Worm (Caenorhabditis elegans) whole organism, mixed stage, embryonic: ENCODE measurements around the gene K05F1.14.
"Not testable (repeated sequence)": the region's sequence is repeated elsewhere in the genome, so short reads cannot be mapped to it uniquely, and the experiment has no call there.

ENCODE experiments used
- M03D4.4 ChIP-seq: sonication (generic microtip); optimal IDR thresholded peaks from 2 replicates; lab custom pipeline; 2017; ENCODE audit warnings: mild to moderate bottlenecking, missing genetic modification characterization, missing compliant biosample characterization
- bed-3 ChIP-seq: fragments of 200-800 bp; sonication (Bioruptor generic); optimal IDR thresholded peaks from 3 replicates; lab custom pipeline; 2018; ENCODE audit warnings: mild to moderate bottlenecking, missing genetic modification characterization, moderate library complexity, missing compliant biosample characterization
- blmp-1 ChIP-seq: fragments of 150-350 bp; optimal IDR thresholded peaks from 2 replicates; lab custom pipeline; 2014; ENCODE audit warnings: missing biosample characterization, missing genetic modification characterization
- ceh-39 ChIP-seq: fragments of 150-350 bp; optimal IDR thresholded peaks from 2 replicates; lab custom pipeline; 2014; ENCODE audit warnings: missing biosample characterization, missing genetic modification characterization
- ceh-43 ChIP-seq: fragments of 200-800 bp; sonication (Bioruptor generic); optimal IDR thresholded peaks from 2 replicates; lab custom pipeline; 2018; ENCODE audit warnings: mild to moderate bottlenecking, missing genetic modification characterization, moderate library complexity, missing compliant biosample characterization
- ceh-83 ChIP-seq: fragments of 200-800 bp; sonication (Bioruptor generic); optimal IDR thresholded peaks from 2 replicates; lab custom pipeline; 2018; ENCODE audit warnings: mild to moderate bottlenecking, missing genetic modification characterization, missing compliant biosample characterization
- cnd-1 ChIP-seq: fragments of 200-800 bp; sonication (Bioruptor generic); optimal IDR thresholded peaks from 2 replicates; lab custom pipeline; 2018; ENCODE audit warnings: mild to moderate bottlenecking, missing genetic modification characterization, missing compliant biosample characterization
- drap-1 ChIP-seq: fragments of 200-800 bp; sonication (Bioruptor generic); optimal IDR thresholded peaks from 3 replicates; lab custom pipeline; 2018; ENCODE audit warnings: mild to moderate bottlenecking, missing genetic modification characterization, missing compliant biosample characterization
- elt-1 ChIP-seq: sonication (generic microtip); optimal IDR thresholded peaks from 2 replicates; lab custom pipeline; 2017; ENCODE audit warnings: missing genetic modification characterization, mild to moderate bottlenecking, missing compliant biosample characterization, antibody characterized with exemption, moderate library complexity, borderline replicate concordance; ENCODE audit not compliant: insufficient read depth
- flh-1 ChIP-seq: fragments of 200-800 bp; sonication (Bioruptor generic); optimal IDR thresholded peaks from 2 replicates; lab custom pipeline; 2018; ENCODE audit warnings: mild to moderate bottlenecking, missing genetic modification characterization, moderate library complexity, missing compliant biosample characterization
- hlh-1 ChIP-seq: fragments of 150-350 bp; optimal IDR thresholded peaks from 2 replicates; lab custom pipeline; 2014; ENCODE audit warnings: missing biosample characterization, missing genetic modification reagents, missing genetic modification characterization
- lin-32 ChIP-seq: fragments of 200-800 bp; sonication (Bioruptor generic); optimal IDR thresholded peaks from 2 replicates; lab custom pipeline; 2018; ENCODE audit warnings: mild to moderate bottlenecking, missing genetic modification characterization, missing compliant biosample characterization
- lsy-2 ChIP-seq: fragments of 150-350 bp; optimal IDR thresholded peaks from 2 replicates; lab custom pipeline; 2014; ENCODE audit warnings: missing biosample characterization, missing genetic modification characterization
- mab-5 ChIP-seq: fragments of 150-350 bp; optimal IDR thresholded peaks from 2 replicates; lab custom pipeline; 2014; ENCODE audit warnings: missing biosample characterization, missing genetic modification characterization
- mls-2 ChIP-seq: sonication (generic microtip); optimal IDR thresholded peaks from 2 replicates; lab custom pipeline; 2016; ENCODE audit warnings: mild to moderate bottlenecking, missing genetic modification characterization, moderate library complexity, missing compliant biosample characterization
- nhr-12 ChIP-seq: fragments of 150-350 bp; optimal IDR thresholded peaks from 2 replicates; lab custom pipeline; 2014; ENCODE audit warnings: missing biosample characterization, missing genetic modification characterization
- nhr-2 ChIP-seq: fragments of 150-350 bp; optimal IDR thresholded peaks from 2 replicates; lab custom pipeline; 2014; ENCODE audit warnings: missing biosample characterization, missing genetic modification characterization
- pha-4 ChIP-seq: fragments of 150-350 bp; optimal IDR thresholded peaks from 2 replicates; lab custom pipeline; 2018; ENCODE audit warnings: missing biosample characterization, missing genetic modification reagents, missing genetic modification characterization
- sem-2 ChIP-seq: fragments of 200-800 bp; sonication (Bioruptor generic); optimal IDR thresholded peaks from 2 replicates; lab custom pipeline; 2018; ENCODE audit warnings: mild to moderate bottlenecking, missing genetic modification characterization, missing compliant biosample characterization
- snpc-4 ChIP-seq: fragments of 150-350 bp; optimal IDR thresholded peaks from 2 replicates; lab custom pipeline; 2014; ENCODE audit warnings: missing biosample characterization, missing genetic modification characterization
- sptf-1 ChIP-seq: sonication (generic microtip); optimal IDR thresholded peaks from 2 replicates; lab custom pipeline; 2017; ENCODE audit warnings: mild to moderate bottlenecking, missing genetic modification characterization, moderate library complexity, missing compliant biosample characterization
- tbx-8 ChIP-seq: fragments of 200-800 bp; sonication (Bioruptor generic); optimal IDR thresholded peaks from 2 replicates; lab custom pipeline; 2018; ENCODE audit warnings: mild to moderate bottlenecking, missing genetic modification characterization, moderate library complexity, missing compliant biosample characterization
- unc-120 ChIP-seq: sonication (generic microtip); optimal IDR thresholded peaks from 2 replicates; lab custom pipeline; 2017; ENCODE audit warnings: missing genetic modification characterization, missing compliant biosample characterization; ENCODE audit not compliant: poor library complexity, severe bottlenecking
- unc-39 ChIP-seq: fragments of 150-350 bp; optimal IDR thresholded peaks from 2 replicates; lab custom pipeline; 2014; ENCODE audit warnings: missing biosample characterization, missing genetic modification characterization
- unc-62 ChIP-seq: fragments of 150-350 bp; optimal IDR thresholded peaks from 2 replicates; lab custom pipeline; 2014; ENCODE audit warnings: missing biosample characterization, missing genetic modification reagents, missing genetic modification characterization
- zip-8 ChIP-seq: fragments of 150-350 bp; optimal IDR thresholded peaks from 2 replicates; lab custom pipeline; 2014; ENCODE audit warnings: missing biosample characterization, missing genetic modification characterization
- ztf-11 ChIP-seq: fragments of 150-350 bp; optimal IDR thresholded peaks from 2 replicates; lab custom pipeline; 2014; ENCODE audit warnings: missing biosample characterization, missing genetic modification characterization

The K05F1.14 gene

DNA sequence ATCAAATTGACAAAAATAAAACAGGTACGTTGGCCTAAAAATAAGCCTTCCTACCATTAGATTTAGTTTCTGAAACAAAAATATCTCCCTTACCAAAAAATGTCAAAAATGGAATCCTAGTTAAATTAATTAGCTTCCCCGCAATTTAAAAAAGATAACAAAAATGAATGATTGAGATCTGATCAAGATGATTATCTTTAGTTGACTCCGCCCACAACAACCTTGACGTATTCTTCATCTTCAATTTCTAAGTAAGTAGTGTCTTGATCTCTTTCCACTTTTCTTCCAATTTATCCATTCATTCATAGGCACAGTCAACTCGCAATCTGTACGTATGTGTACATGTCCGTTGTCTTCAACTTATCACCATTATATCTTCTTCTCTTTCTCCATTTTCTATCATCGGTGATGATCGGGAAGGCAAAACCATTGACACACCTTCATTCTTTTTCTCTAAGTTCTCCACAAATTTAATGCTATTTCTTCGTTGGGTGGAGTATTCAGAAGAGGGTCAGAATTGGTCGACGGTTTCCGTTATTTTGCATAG lies 24.0 kb downstream of the K05F1.14 start:
- no peak for TF ChIP-seq ceh-43 (GFP tag; lab: Kevin White, UChicago)
- peak; percentile 86 for TF ChIP-seq elt-1

DNA sequence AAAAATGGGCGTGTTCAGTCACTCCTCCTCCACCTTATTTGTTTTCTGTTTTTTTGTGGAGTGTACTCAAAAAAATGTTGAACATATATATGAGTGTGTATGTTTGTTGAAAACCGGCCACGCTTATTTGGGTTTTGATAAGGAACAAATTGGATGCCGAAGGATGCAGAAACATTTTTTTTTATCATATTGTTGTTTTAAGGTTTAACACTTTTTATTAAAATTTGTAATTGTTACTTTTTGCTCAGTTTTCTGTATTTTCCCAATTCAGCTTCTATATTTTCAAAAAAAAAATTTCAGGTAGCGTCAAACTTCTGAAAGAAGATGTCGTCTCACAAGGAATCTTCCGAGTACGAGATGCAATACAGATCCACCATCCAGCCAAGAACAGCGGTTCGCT lies 27.1 kb downstream of the K05F1.14 start, which contains the start of gene ifb-1:
TSS of gene ifb-1 (plus strand) at position 301 of the 400 bp plus-strand sequence.
- TF ChIP-seq pha-4 (tag; lab: Kevin White, UChicago) (no peak), hlh-1 (tag; lab: Kevin White, UChicago) (no peak), unc-62 (no peak), unc-120 (tag; lab: Kevin White, UChicago) (no peak)

DNA sequence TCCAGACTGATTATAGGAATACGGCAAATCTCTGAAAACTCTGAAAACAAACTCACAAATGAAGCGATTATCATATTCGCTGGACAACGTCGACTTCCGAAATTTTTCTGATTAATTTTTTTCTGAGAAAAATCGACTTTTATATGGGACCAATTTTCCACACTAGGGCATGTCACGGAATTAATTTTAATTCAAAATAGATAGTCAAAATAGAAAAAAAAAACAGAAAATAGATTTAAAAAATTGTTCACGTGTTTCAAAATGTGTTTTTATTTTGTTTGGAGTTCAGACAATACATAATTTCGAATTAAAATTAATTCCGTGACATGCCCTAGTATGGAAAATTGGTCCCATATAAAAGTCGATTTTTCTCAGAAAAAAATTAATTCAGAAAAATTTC lies 34.7 kb downstream of the K05F1.14 start, which contains the start of the genes F10C1.3 and F10C1.23:
TSS of gene F10C1.3 (minus strand) at position 101 of the 400 bp plus-strand sequence.
TSS of gene F10C1.23 (plus strand) at position 385 of the 400 bp plus-strand sequence.
- TF ChIP-seq mab-5 (tag; lab: Kevin White, UChicago); cnd-1; hlh-1 (tag; lab: Kevin White, UChicago): not testable (repeated sequence)

DNA sequence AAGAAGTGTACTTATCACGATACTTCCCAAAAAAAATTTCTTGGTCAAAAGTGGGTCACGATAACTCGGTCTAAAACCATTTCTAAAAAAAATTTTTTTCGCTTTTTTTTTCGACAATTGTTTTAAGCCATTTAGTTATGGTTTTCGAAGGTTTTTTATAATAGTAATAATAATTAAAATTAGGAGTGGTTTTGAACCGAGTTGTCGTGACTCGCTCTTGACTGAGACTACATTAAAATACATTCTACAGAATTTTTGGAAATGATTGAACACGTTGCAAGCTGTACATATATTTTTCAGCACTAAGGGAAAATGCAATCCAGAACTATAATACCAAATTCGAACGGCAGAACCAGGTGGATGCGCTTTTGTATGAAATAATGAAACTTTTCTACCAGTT lies 38.2 kb downstream of the K05F1.14 start, which contains the start of gene F10C1.8:
TSS of gene F10C1.8 (plus strand) at position 301 of the 400 bp plus-strand sequence.
- TF ChIP-seq bed-3 (GFP tag; lab: Kevin White, UChicago) (no peak), unc-39 (tag; lab: Kevin White, UChicago) (no peak), zip-8 (no peak), unc-62 (no peak), elt-1 (no peak), lin-32 (GFP tag; lab: Kevin White, UChicago) (no peak), hlh-1 (tag; lab: Kevin White, UChicago) (no peak), lsy-2 (tag; lab: Kevin White, UChicago) (no peak)

DNA sequence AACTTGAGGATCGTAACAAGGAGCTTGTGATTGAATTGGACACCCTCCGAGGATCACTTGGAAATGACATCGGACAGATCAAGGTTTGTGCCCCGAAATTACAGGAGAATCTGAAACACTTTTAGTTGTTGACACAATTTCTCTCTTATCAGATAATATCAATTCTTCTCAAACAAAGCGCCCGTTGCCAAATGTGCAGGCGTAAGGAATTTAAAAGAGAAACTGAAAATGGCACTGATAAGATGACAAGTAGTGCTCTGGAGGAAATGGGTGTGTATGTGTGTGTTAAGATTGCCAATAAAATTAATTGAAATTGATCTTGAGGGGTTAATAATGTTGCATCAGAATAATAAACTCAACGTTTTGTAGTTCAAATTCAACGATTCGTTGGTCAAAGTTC lies 41.0 kb downstream of the K05F1.14 start:
- TF ChIP-seq hlh-1 (tag; lab: Kevin White, UChicago) = no peak
- TF ChIP-seq nhr-12 (tag; lab: Kevin White, UChicago) = no peak
- TF ChIP-seq nhr-2 (tag; lab: Kevin White, UChicago) = no peak
- TF ChIP-seq M03D4.4 (tag; lab: Kevin White, UChicago) = no peak
- TF ChIP-seq sem-2 (GFP tag; lab: Kevin White, UChicago) = no peak

DNA sequence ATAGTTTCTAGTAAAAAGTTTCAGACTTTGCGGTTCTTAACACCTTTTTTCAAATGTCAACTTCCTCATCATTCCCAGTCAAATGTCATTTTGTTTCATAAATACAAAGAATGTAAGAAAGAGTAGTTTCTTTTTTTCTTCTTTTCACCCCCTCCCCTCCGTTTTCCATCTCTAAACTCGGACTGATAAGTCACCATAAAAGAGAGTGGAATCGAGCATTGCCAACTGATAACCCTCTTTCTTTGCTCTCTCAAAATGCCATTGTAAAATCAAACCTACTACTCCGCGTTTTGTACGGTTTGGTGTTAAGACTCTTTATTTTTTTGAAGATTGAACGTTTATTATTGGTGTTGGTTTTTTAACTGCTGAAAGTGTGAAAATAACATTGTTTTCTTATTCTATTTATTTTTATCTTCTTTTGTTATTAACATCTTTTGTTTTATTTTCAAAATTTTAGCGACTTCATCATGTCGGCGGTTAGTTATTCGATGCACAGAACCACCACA lies 42.6 kb downstream of the K05F1.14 start, which contains the start of gene ifb-2:
TSS of gene ifb-2 (plus strand) at position 456 of the 506 bp plus-strand sequence.
- TF ChIP-seq bed-3 (GFP tag; lab: Kevin White, UChicago) (no peak), unc-39 (tag; lab: Kevin White, UChicago) (no peak), blmp-1 (tag; lab: Kevin White, UChicago) (no peak), zip-8 (no peak), mls-2 (no peak), cnd-1 (no peak), drap-1 (no peak), snpc-4 (tag; lab: Kevin White, UChicago) (no peak), elt-1 (no peak), flh-1 (GFP tag; lab: Kevin White, UChicago) (no peak), ceh-39 (no peak), ceh-43 (GFP tag; lab: Kevin White, UChicago) (no peak), mab-5 (tag; lab: Kevin White, UChicago) (no peak), sptf-1 (tag; lab: Kevin White, UChicago) (no peak), pha-4 (tag; lab: Kevin White, UChicago) (no peak), nhr-12 (tag; lab: Kevin White, UChicago) (no peak), tbx-8 (GFP tag; lab: Kevin White, UChicago) (no peak)
- TF ChIP-seq, all 35 proteins: peak for 0

DNA sequence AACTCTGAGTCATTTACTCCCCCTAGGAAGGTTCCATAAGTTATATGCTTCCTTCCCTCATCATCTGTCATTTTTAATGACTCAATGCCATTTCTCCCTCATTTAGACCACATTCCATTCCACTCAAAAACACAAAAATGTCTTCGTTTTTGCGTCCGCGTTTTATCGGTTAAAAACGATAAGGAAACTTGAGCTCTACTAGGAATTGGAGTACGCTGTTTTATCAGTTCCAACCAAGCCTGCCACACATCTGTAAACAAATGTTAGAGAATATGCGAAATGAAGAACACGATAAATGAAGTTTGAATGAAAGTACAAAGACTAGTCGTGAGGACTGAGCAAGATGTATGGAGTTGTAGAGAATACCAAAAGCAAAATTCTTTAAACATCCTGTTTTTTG lies 44.0 kb downstream of the K05F1.14 start:
- TF ChIP-seq ztf-11 (no peak), snpc-4 (tag; lab: Kevin White, UChicago) (no peak), M03D4.4 (tag; lab: Kevin White, UChicago) (no peak), ceh-83 (GFP tag; lab: Kevin White, UChicago) (no peak), bed-3 (GFP tag; lab: Kevin White, UChicago) (no peak)
